Fruit fly (Drosophila melanogaster): ENCODE data around the gene Sfp24C1.

DNA sequence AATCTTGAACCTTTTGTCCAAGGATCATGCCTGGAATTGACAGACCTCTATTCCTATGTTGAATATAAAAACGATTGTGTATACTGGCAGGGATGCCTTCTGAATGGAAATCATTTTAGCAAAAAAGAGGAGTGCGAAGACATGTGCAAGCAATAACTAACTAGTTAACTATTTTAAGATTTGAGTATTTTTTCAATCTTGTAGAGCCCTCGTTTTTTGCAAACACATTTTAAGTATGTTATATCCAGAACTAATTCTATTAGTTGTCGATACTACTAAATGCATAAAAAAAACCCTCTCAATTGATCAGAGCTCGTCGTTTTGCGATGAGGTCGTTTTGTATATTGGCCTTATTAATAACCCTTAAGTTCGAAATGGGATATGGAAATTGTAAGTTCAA lies at the start of gene Sfp24C1:
- no peak for TF ChIP-seq Vsx2 (GFP tag; optimal IDR thresholded peaks at IDR 0.05; ENCODE audit: partially characterized antibody)
- no peak for TF ChIP-seq dsf (GFP tag; optimal IDR thresholded peaks at IDR 0.05; ENCODE audit: borderline replicate concordance)
- no peak for TF ChIP-seq sage (GFP tag; optimal IDR thresholded peaks at IDR 0.05)
- no peak for TF ChIP-seq rgr (GFP tag; optimal IDR thresholded peaks at IDR 0.05)

All from whole organism, wandering third instar larva.